Worm (Caenorhabditis elegans) whole organism, L4/young adult: ENCODE results near the gene cest-34.

Source experiments
- W03F9.2 ChIP-seq: fragments of 150-350 bp; optimal IDR thresholded peaks from 2 replicates; lab custom pipeline; 2014; ENCODE audit warnings: missing biosample characterization, missing genetic modification characterization
- dao-5 ChIP-seq: sonication (generic microtip); optimal IDR thresholded peaks from 2 replicates; lab custom pipeline; 2016; ENCODE audit warnings: missing genotype, missing genetic modification characterization, moderate library complexity, missing compliant biosample characterization
- him-1 ChIP-seq: sonication (generic microtip); optimal IDR thresholded peaks from 2 replicates; lab custom pipeline; 2016; ENCODE audit warnings: missing genotype, missing genetic modification reagents, missing genetic modification characterization, missing compliant biosample characterization

- TF ChIP-seq him-1 (tag; lab: Kevin White, UChicago) (no peak), dao-5 (no peak), W03F9.2 (tag; lab: Kevin White, UChicago) (no peak)
Observed at ce11 chrV:6657532-6658259, 18.9 kb upstream of the cest-34 start.
